Worm (Caenorhabditis elegans) whole organism, early embryonic: ENCODE results near the gene Y57G11C.28.

Source experiments
- B0310.2 ChIP-seq: sonication (generic microtip); optimal IDR thresholded peaks from 2 replicates; lab custom pipeline; 2016; ENCODE audit warnings: mild to moderate bottlenecking, missing genetic modification characterization, missing compliant biosample characterization
- F13C5.2 ChIP-seq: sonication (generic microtip); optimal IDR thresholded peaks from 2 replicates; lab custom pipeline; 2017; ENCODE audit warnings: mild to moderate bottlenecking, missing genetic modification characterization, inconsistent platforms, missing compliant biosample characterization
- aly-1 ChIP-seq: sonication (generic microtip); optimal IDR thresholded peaks from 2 replicates; lab custom pipeline; 2016; ENCODE audit warnings: missing genetic modification characterization, missing compliant biosample characterization
- ama-1 ChIP-seq: fragments of 150-350 bp; optimal IDR thresholded peaks from 2 replicates; lab custom pipeline; 2014
- ceh-13 ChIP-seq: fragments of 200-800 bp; sonication (Bioruptor generic); optimal IDR thresholded peaks from 2 replicates; lab custom pipeline; 2018; ENCODE audit warnings: mild to moderate bottlenecking, missing genetic modification characterization, missing compliant biosample characterization
- ceh-36 ChIP-seq: sonication (generic microtip); optimal IDR thresholded peaks from 2 replicates; lab custom pipeline; 2016; ENCODE audit warnings: missing genetic modification characterization, inconsistent platforms, missing compliant biosample characterization
- ets-7 ChIP-seq: sonication (generic microtip); optimal IDR thresholded peaks from 2 replicates; lab custom pipeline; 2016; ENCODE audit warnings: missing genotype, missing genetic modification characterization, missing compliant biosample characterization
- flt-1 ChIP-seq: fragments of 200-800 bp; sonication (Bioruptor generic); IDR thresholded peaks from 2 replicates; pipeline ENCODE4 v1.3.6; 2022; ENCODE audit warnings: missing genetic modification characterization, missing compliant biosample characterization
- hmbx-1 ChIP-seq: sonication (generic microtip); optimal IDR thresholded peaks from 2 replicates; lab custom pipeline; 2016; ENCODE audit warnings: mild to moderate bottlenecking, missing genetic modification characterization, missing compliant biosample characterization
- hmg-4 ChIP-seq: fragments of 200-800 bp; sonication (Bioruptor generic); optimal IDR thresholded peaks from 2 replicates; lab custom pipeline; 2018; ENCODE audit warnings: mild to moderate bottlenecking, missing genetic modification characterization, missing compliant biosample characterization
- hnd-1 ChIP-seq: sonication (generic microtip); optimal IDR thresholded peaks from 2 replicates; lab custom pipeline; 2016; ENCODE audit warnings: missing genetic modification characterization, missing compliant biosample characterization
- pes-1 ChIP-seq: fragments of 200-800 bp; sonication (Bioruptor generic); IDR thresholded peaks from 2 replicates; pipeline ENCODE4 v1.3.6; 2022; ENCODE audit warnings: missing genetic modification reagents, missing genetic modification characterization, missing compliant biosample characterization
- scrt-1 ChIP-seq: fragments of 200-800 bp; sonication (Bioruptor generic); IDR thresholded peaks from 2 replicates; pipeline ENCODE4 v1.3.6; 2022; ENCODE audit warnings: missing genetic modification characterization, missing compliant biosample characterization
- sea-1 ChIP-seq: fragments of 200-800 bp; sonication (Bioruptor generic); conservative IDR thresholded peaks from 2 replicates; pipeline ENCODE4 v1.3.6; 2022; ENCODE audit warnings: missing genetic modification characterization, missing compliant biosample characterization
- tbx-11 ChIP-seq: fragments of 200-800 bp; sonication (Bioruptor generic); IDR thresholded peaks from 2 replicates; pipeline ENCODE4 v1.3.6; 2022; ENCODE audit warnings: missing genetic modification characterization, missing compliant biosample characterization
- tbx-37 ChIP-seq: fragments of 200-800 bp; sonication (Bioruptor generic); conservative IDR thresholded peaks from 2 replicates; pipeline ENCODE4 v1.3.6; 2022; ENCODE audit warnings: missing genetic modification reagents, missing genetic modification characterization, missing compliant biosample characterization
- tra-4 ChIP-seq: sonication (generic microtip); optimal IDR thresholded peaks from 2 replicates; lab custom pipeline; 2017; ENCODE audit warnings: missing genetic modification characterization, missing compliant biosample characterization

Gene Y57G11C.28

DNA sequence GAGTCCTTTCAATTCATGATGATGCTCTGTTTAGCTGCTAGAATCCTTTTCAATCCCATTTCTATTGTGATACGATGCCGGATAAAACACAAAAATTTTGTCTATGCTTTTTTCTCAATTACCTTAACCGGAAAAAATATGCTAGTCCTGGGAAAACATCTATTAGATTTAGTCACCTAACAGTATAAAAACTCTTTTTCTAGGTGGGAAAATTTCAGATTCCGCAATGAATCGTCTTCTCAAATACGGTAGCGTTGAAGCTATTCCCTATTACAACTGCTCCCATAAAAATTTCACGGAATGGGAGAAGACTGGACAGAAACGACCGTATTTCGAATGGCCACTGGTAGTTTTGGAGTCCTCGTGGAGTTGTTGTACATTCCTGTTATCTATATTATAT lies at the start of gene Y57G11C.28:
Gene Y57G11C.28 (plus strand): TSS at position 301 of the 400 bp plus-strand sequence.
- TF ChIP-seq tbx-37 (GFP tag; lab: Robert Waterston, UW), result no peak
- TF ChIP-seq hnd-1, result no peak
- no peak for TF ChIP-seq B0310.2 (tag; lab: Kevin White, UChicago)
- no peak for TF ChIP-seq flt-1 (GFP tag; lab: Robert Waterston, UW)
- TF ChIP-seq tra-4 (tag; lab: Kevin White, UChicago), result no peak
- no peak for TF ChIP-seq scrt-1 (GFP tag; lab: Robert Waterston, UW)
- TF ChIP-seq aly-1, result no peak
- TF ChIP-seq F13C5.2 (tag; lab: Kevin White, UChicago), result no peak
- no peak for TF ChIP-seq ama-1 (lab: Kevin White, UChicago)
- TF ChIP-seq ceh-36 (tag; lab: Kevin White, UChicago), result no peak
- TF ChIP-seq ceh-13 (GFP tag; lab: Kevin White, UChicago), result no peak
- TF ChIP-seq hmbx-1 (tag; lab: Kevin White, UChicago), result no peak
- TF ChIP-seq sea-1 (GFP tag; lab: Robert Waterston, UW), result no peak
- no peak for TF ChIP-seq tbx-11 (GFP tag; lab: Robert Waterston, UW)
- TF ChIP-seq pes-1 (GFP tag; lab: Robert Waterston, UW), result no peak
- TF ChIP-seq ets-7 (tag; lab: Kevin White, UChicago), result no peak
- TF ChIP-seq hmg-4 (GFP tag; lab: Kevin White, UChicago), result no peak

DNA sequence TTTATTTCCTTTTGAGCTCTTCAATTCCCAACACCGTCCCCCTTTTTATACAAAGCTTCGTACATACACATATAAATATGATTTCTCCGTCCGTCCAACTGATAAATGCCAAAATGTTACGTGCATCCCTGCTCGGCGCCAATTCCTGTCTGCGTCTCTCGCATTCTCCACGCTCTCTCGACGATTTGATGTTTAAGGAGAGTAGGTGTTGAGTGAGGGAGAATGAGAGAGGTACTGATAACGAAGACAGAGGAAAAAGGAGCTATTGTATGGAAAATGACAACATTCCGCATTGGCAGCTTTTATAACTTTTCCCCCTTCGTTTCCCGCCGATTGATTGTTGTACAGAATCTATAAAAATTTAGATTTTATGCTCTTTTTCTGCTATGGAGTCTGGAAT lies 45.7 kb upstream of the Y57G11C.28 start:
- no peak for TF ChIP-seq B0310.2 (tag; lab: Kevin White, UChicago)
- TF ChIP-seq flt-1 (GFP tag; lab: Robert Waterston, UW), result no peak
- no peak for TF ChIP-seq hmbx-1 (tag; lab: Kevin White, UChicago)
- TF ChIP-seq F13C5.2 (tag; lab: Kevin White, UChicago), result no peak
- no peak for TF ChIP-seq sea-1 (GFP tag; lab: Robert Waterston, UW)
- TF ChIP-seq tra-4 (tag; lab: Kevin White, UChicago), result no peak
- no peak for TF ChIP-seq ceh-13 (GFP tag; lab: Kevin White, UChicago)
- TF ChIP-seq tbx-11 (GFP tag; lab: Robert Waterston, UW), result no peak
- TF ChIP-seq tbx-37 (GFP tag; lab: Robert Waterston, UW), result no peak

DNA sequence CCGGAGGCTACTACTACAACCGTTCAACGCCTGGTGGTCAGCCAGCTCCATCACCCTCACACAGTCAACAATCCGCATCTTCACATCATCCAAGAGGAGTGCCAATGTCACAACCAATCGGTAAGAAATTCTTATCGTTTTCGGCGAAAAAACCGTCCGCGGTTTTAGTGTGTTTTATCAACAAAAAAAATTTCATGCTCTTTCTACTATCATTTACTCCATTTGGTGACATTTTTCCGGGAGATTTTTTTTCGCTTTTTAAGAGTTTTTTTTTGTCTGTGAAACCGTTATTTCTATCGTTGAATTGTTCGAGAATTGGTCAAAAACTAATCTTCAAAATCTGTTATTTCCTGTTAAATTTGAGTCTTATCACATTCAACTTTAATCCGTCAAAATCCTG lies 43.9 kb upstream of the Y57G11C.28 start:
- TF ChIP-seq aly-1 (no peak), ets-7 (tag; lab: Kevin White, UChicago) (no peak), sea-1 (GFP tag; lab: Robert Waterston, UW) (no peak), F13C5.2 (tag; lab: Kevin White, UChicago) (no peak), flt-1 (GFP tag; lab: Robert Waterston, UW) (no peak), hnd-1 (no peak), ceh-36 (tag; lab: Kevin White, UChicago) (no peak), hmbx-1 (tag; lab: Kevin White, UChicago) (no peak), tbx-37 (GFP tag; lab: Robert Waterston, UW) (no peak), tbx-11 (GFP tag; lab: Robert Waterston, UW) (no peak), ama-1 (lab: Kevin White, UChicago) (no peak), pes-1 (GFP tag; lab: Robert Waterston, UW) (no peak), scrt-1 (GFP tag; lab: Robert Waterston, UW) (no peak), ceh-13 (GFP tag; lab: Kevin White, UChicago) (no peak), hmg-4 (GFP tag; lab: Kevin White, UChicago) (no peak)

DNA sequence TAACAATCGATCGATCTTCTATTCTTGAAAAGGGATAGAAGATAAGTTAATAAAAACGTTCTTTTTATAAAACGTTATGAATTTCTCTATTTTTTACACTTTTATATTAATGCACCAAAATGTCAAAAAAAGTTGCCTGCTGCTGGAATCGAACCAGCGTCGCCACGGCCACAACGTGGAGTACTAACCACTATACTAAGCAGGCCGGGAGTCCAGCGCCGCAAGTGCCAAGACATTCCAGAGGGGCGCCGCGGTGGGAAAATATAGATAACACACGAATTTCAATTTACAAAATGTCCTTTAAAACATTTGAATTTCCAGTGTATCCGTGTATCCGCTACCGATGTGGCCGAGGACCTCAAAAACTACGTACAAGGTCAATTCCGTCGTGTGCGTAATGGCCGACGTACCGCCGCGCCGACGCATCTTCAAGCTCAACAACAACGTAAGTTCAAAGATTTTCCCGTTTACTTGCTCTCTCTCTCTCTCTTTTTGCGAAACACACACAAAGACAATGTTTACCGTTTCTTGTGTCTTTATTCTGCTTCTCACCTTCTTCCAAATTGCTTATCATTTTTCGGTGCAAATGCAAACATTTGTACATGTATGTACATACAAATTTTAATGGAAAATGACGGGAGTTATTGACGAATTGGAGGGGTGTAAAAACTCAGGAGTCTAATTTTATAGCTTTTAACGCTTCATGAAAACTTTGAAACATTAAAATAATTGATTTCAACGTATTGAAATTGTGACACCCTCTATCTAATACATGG lies 40.4 kb upstream of the Y57G11C.28 start:
- no peak for TF ChIP-seq aly-1

DNA sequence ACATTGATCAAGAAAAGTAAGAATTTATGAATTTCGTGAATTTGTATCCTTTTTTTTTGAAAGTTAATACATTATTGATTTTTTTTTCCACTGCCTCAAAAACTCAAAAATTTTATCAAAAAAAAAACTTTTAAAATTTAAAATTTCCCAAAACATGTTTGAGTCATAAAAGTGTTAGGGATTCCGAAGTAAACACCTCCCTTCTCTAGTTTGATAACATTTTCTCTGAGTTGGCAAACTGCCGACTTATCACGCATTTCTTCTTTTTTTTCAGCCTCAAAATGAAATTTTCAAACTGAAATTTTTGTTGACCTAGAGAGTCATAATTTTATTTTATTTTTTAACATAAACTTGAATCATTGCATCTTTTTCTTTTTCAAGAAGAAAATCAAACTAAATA lies 38.6 kb upstream of the Y57G11C.28 start:
- TF ChIP-seq pes-1 (GFP tag; lab: Robert Waterston, UW), result no peak
- no peak for TF ChIP-seq F13C5.2 (tag; lab: Kevin White, UChicago)
- no peak for TF ChIP-seq flt-1 (GFP tag; lab: Robert Waterston, UW)
- TF ChIP-seq scrt-1 (GFP tag; lab: Robert Waterston, UW), result no peak
- TF ChIP-seq tra-4 (tag; lab: Kevin White, UChicago), result no peak
- no peak for TF ChIP-seq ceh-36 (tag; lab: Kevin White, UChicago)
- no peak for TF ChIP-seq aly-1
- no peak for TF ChIP-seq tbx-11 (GFP tag; lab: Robert Waterston, UW)
- no peak for TF ChIP-seq ama-1 (lab: Kevin White, UChicago)
- no peak for TF ChIP-seq ets-7 (tag; lab: Kevin White, UChicago)
- TF ChIP-seq tbx-37 (GFP tag; lab: Robert Waterston, UW), result no peak
- no peak for TF ChIP-seq B0310.2 (tag; lab: Kevin White, UChicago)
- TF ChIP-seq sea-1 (GFP tag; lab: Robert Waterston, UW), result no peak
- no peak for TF ChIP-seq ceh-13 (GFP tag; lab: Kevin White, UChicago)
- TF ChIP-seq hmg-4 (GFP tag; lab: Kevin White, UChicago), result no peak
- TF ChIP-seq hmbx-1 (tag; lab: Kevin White, UChicago), result no peak
- TF ChIP-seq hnd-1, result no peak

DNA sequence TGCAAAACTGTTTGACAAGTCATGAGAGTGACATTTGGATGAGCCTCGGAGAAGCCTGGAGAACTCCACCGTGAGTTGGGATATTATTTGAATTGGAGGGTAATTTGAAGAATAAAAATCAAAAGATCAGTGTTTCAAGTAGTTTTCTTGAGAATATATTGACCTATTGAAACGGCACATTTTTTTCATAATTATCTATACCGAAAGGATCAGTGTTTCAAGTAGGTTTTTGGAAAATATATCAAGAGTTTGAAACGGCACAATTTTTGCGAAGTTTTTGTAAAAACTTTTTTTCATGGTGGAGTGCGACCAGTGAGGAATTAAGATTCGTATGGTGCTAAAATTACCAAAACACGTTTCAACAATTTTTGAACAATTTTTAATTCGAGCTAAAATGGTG lies 37.5 kb upstream of the Y57G11C.28 start:
- TF ChIP-seq F13C5.2 (tag; lab: Kevin White, UChicago) (no peak), ama-1 (lab: Kevin White, UChicago) (no peak), flt-1 (GFP tag; lab: Robert Waterston, UW) (no peak), hnd-1 (no peak), tra-4 (tag; lab: Kevin White, UChicago) (no peak), scrt-1 (GFP tag; lab: Robert Waterston, UW) (no peak), aly-1 (no peak), hmbx-1 (tag; lab: Kevin White, UChicago) (no peak), pes-1 (GFP tag; lab: Robert Waterston, UW) (no peak), tbx-37 (GFP tag; lab: Robert Waterston, UW) (no peak), tbx-11 (GFP tag; lab: Robert Waterston, UW) (no peak), B0310.2 (tag; lab: Kevin White, UChicago) (no peak), hmg-4 (GFP tag; lab: Kevin White, UChicago) (no peak), ets-7 (tag; lab: Kevin White, UChicago) (no peak), ceh-36 (tag; lab: Kevin White, UChicago) (no peak), sea-1 (GFP tag; lab: Robert Waterston, UW) (no peak), ceh-13 (GFP tag; lab: Kevin White, UChicago) (no peak)
